Fruit fly (Drosophila melanogaster) whole organism, embryonic: ENCODE measurements around the gene Alh.

ENCODE experiments used
- Antp ChIP-seq: fragments of 200-800 bp; sonication (Bioruptor generic); optimal IDR thresholded peaks from 3 replicates; lab custom pipeline; 2016; ENCODE audit warnings: missing biosample characterization, missing genetic modification characterization
- CG10979 ChIP-seq: fragments of 200-800 bp; sonication (Bioruptor generic); optimal IDR thresholded peaks from 2 replicates; lab custom pipeline; 2018; ENCODE audit warnings: missing biosample characterization, mild to moderate bottlenecking, missing genetic modification characterization, moderate library complexity
- CG11696 ChIP-seq: fragments of 200-800 bp; sonication (Bioruptor generic); IDR thresholded peaks from 2 replicates; pipeline ENCODE4 v1.3.6; 2022; ENCODE audit warnings: missing biosample characterization, missing genetic modification characterization
- CG12071 ChIP-seq: fragments of 200-800 bp; sonication (Bioruptor generic); optimal IDR thresholded peaks from 3 replicates; lab custom pipeline; 2018; ENCODE audit warnings: missing biosample characterization, mild to moderate bottlenecking, missing genetic modification characterization
- CG12155 ChIP-seq: fragments of 200-800 bp; sonication (Bioruptor generic); optimal IDR thresholded peaks from 3 replicates; lab custom pipeline; 2016; ENCODE audit warnings: missing biosample characterization, missing genetic modification characterization
- CG12744 ChIP-seq: fragments of 200-800 bp; sonication (Bioruptor generic); optimal IDR thresholded peaks from 2 replicates; lab custom pipeline; 2016; ENCODE audit warnings: missing biosample characterization, missing genetic modification characterization
- CG13624 ChIP-seq: fragments of 200-800 bp; sonication (Bioruptor generic); optimal IDR thresholded peaks from 2 replicates; lab custom pipeline; 2016; ENCODE audit warnings: missing biosample characterization, missing genetic modification characterization
- CG14860 ChIP-seq: fragments of 200-800 bp; sonication (Bioruptor generic); IDR thresholded peaks from 3 replicates; pipeline ENCODE4 v1.3.6; 2022; ENCODE audit warnings: missing biosample characterization, missing genetic modification characterization; ENCODE audit not compliant: partially characterized antibody
- CG16815 ChIP-seq: fragments of 200-800 bp; sonication (Bioruptor generic); optimal IDR thresholded peaks from 3 replicates; lab custom pipeline; 2017; ENCODE audit warnings: missing biosample characterization, mild to moderate bottlenecking, missing genetic modification characterization
- CG17328 ChIP-seq: fragments of 200-800 bp; sonication (Bioruptor generic); IDR thresholded peaks from 2 replicates; pipeline ENCODE4 v1.3.6; 2022; ENCODE audit warnings: missing biosample characterization, missing genetic modification characterization
- CG2199 ChIP-seq: fragments of 200-800 bp; sonication (Bioruptor generic); IDR thresholded peaks from 3 replicates; pipeline ENCODE4 v1.3.6; 2022; ENCODE audit warnings: missing biosample characterization, missing genetic modification characterization
- CG4617 ChIP-seq: fragments of 200-800 bp; sonication (Bioruptor generic); optimal IDR thresholded peaks from 3 replicates; lab custom pipeline; 2016; ENCODE audit warnings: missing biosample characterization, missing genetic modification characterization, borderline replicate concordance
- CG6813 ChIP-seq: fragments of 200-800 bp; sonication (Bioruptor generic); optimal IDR thresholded peaks from 2 replicates; lab custom pipeline; 2017; ENCODE audit warnings: missing biosample characterization, missing genetic modification characterization, mild to moderate bottlenecking, moderate library complexity, missing genetic modification reagents
- CG7556 ChIP-seq: fragments of 200-800 bp; sonication (Bioruptor generic); optimal IDR thresholded peaks from 2 replicates; lab custom pipeline; 2017; ENCODE audit warnings: missing biosample characterization, mild to moderate bottlenecking, missing genetic modification characterization
- CG9727 ChIP-seq: fragments of 200-800 bp; sonication (Bioruptor generic); optimal IDR thresholded peaks from 3 replicates; lab custom pipeline; 2017; ENCODE audit warnings: missing biosample characterization, mild to moderate bottlenecking, missing genetic modification characterization
- Deaf1 ChIP-seq: fragments of 200-800 bp; optimal IDR thresholded peaks from 3 replicates; lab custom pipeline; 2019; ENCODE audit warnings: missing biosample characterization, mild to moderate bottlenecking, missing genetic modification characterization, moderate library complexity
- Dip3 ChIP-seq: fragments of 200-800 bp; sonication (Bioruptor generic); optimal IDR thresholded peaks from 3 replicates; lab custom pipeline; 2016; ENCODE audit warnings: missing biosample characterization, missing genetic modification characterization
- Elba2 ChIP-seq: fragments of 200-800 bp; sonication (Bioruptor generic); optimal IDR thresholded peaks from 3 replicates; lab custom pipeline; 2016; ENCODE audit warnings: missing biosample characterization, missing genetic modification characterization
- Ets65A ChIP-seq: fragments of 200-800 bp; sonication (Bioruptor generic); peaks from one replicate; lab custom pipeline; 2016; ENCODE audit warnings: missing biosample characterization, missing genetic modification characterization
- Ets97D ChIP-seq: fragments of 200-800 bp; sonication (Bioruptor generic); optimal IDR thresholded peaks from 3 replicates; lab custom pipeline; 2016; ENCODE audit warnings: missing biosample characterization, missing genetic modification characterization
- HmgZ ChIP-seq: fragments of 200-800 bp; sonication (Bioruptor generic); optimal IDR thresholded peaks from 2 replicates; lab custom pipeline; 2018; ENCODE audit warnings: missing biosample characterization, mild to moderate bottlenecking, missing genetic modification characterization
- Hr51 ChIP-seq, 2 experiments: fragments of 200-800 bp; sonication (Bioruptor generic); optimal IDR thresholded peaks; 2 replicates in 1 of 2; 3 replicates in 1 of 2; lab custom pipeline; 2016 to 2018; ENCODE audit warnings: missing biosample characterization in 2 of 2, missing genetic modification characterization in 2 of 2, mild to moderate bottlenecking in 1 of 2, moderate library complexity in 1 of 2
- NK7.1 ChIP-seq: fragments of 200-800 bp; sonication (Bioruptor generic); optimal IDR thresholded peaks from 3 replicates; lab custom pipeline; 2016; ENCODE audit warnings: missing biosample characterization, missing genetic modification characterization
- Neu2 ChIP-seq: fragments of 200-800 bp; sonication (Bioruptor generic); optimal IDR thresholded peaks from 3 replicates; lab custom pipeline; 2016; ENCODE audit warnings: missing biosample characterization, missing genetic modification characterization, borderline replicate concordance
- Oli ChIP-seq: fragments of 200-800 bp; sonication (Bioruptor generic); optimal IDR thresholded peaks from 2 replicates; lab custom pipeline; 2018; ENCODE audit warnings: missing biosample characterization, mild to moderate bottlenecking, missing genetic modification characterization, moderate library complexity
- Optix ChIP-seq: fragments of 200-800 bp; sonication (Bioruptor generic); IDR thresholded peaks from 3 replicates; pipeline ENCODE4 v1.3.6; 2022; ENCODE audit warnings: missing biosample characterization, missing genetic modification characterization
- Poxn ChIP-seq: fragments of 200-800 bp; sonication (Bioruptor generic); IDR thresholded peaks from 2 replicates; pipeline ENCODE4 v1.3.6; 2022; ENCODE audit warnings: missing biosample characterization, missing genetic modification characterization
- Sox100B ChIP-seq: fragments of 200-800 bp; sonication (Bioruptor generic); optimal IDR thresholded peaks from 3 replicates; lab custom pipeline; 2018; ENCODE audit warnings: missing biosample characterization, mild to moderate bottlenecking, missing genetic modification characterization
- Sry-β ChIP-seq: fragments of 200-800 bp; sonication (Bioruptor generic); optimal IDR thresholded peaks from 2 replicates; lab custom pipeline; 2018; ENCODE audit warnings: missing biosample characterization, mild to moderate bottlenecking, missing genetic modification characterization, moderate library complexity
- Trl ChIP-seq, 3 experiments: fragments of >200 bp in 2 of 3; fragments of 200-800 bp in 1 of 3; sonication (Bioruptor generic) in 1 of 3; optimal IDR thresholded peaks; 2 replicates in 1 of 3; 3 replicates in 2 of 3; lab custom pipeline; 2016 to 2017; ENCODE audit warnings: missing biosample characterization in 1 of 3, missing genetic modification characterization in 1 of 3
- Usf ChIP-seq: fragments of 200-800 bp; sonication (Bioruptor generic); optimal IDR thresholded peaks from 2 replicates; lab custom pipeline; 2017; ENCODE audit warnings: missing genotype, missing biosample characterization, missing genetic modification characterization
- Vsx1 ChIP-seq: fragments of 200-800 bp; sonication (Bioruptor generic); optimal IDR thresholded peaks from 2 replicates; lab custom pipeline; 2017; ENCODE audit warnings: missing biosample characterization, mild to moderate bottlenecking, missing genetic modification characterization, missing genetic modification reagents
- al ChIP-seq: fragments of 200-800 bp; sonication (Bioruptor generic); IDR thresholded peaks from 2 replicates; pipeline ENCODE4 v1.3.6; 2022; ENCODE audit warnings: missing biosample characterization, missing genetic modification characterization
- corto ChIP-seq: fragments of 200-800 bp; sonication (Bioruptor generic); optimal IDR thresholded peaks from 2 replicates; lab custom pipeline; 2016; ENCODE audit warnings: missing biosample characterization, mild to moderate bottlenecking, missing genetic modification characterization, moderate library complexity
- dimm ChIP-seq: fragments of 200-800 bp; sonication (Bioruptor generic); IDR thresholded peaks from 2 replicates; pipeline ENCODE4 v1.3.6; 2022; ENCODE audit warnings: missing biosample characterization, missing genetic modification characterization
- exex ChIP-seq: fragments of 200-800 bp; sonication (Bioruptor generic); optimal IDR thresholded peaks from 4 replicates; lab custom pipeline; 2018; ENCODE audit warnings: missing biosample characterization, mild to moderate bottlenecking, missing genetic modification characterization, moderate library complexity
- fd64A ChIP-seq: fragments of 200-800 bp; sonication (Bioruptor generic); optimal IDR thresholded peaks from 3 replicates; lab custom pipeline; 2018; ENCODE audit warnings: missing biosample characterization, mild to moderate bottlenecking, missing genetic modification characterization
- fd96Cb ChIP-seq: fragments of 200-800 bp; sonication (Bioruptor generic); optimal IDR thresholded peaks from 2 replicates; lab custom pipeline; 2018; ENCODE audit warnings: missing biosample characterization, mild to moderate bottlenecking, missing genetic modification characterization, moderate library complexity
- grn ChIP-seq: fragments of 200-800 bp; sonication (Bioruptor generic); optimal IDR thresholded peaks from 3 replicates; lab custom pipeline; 2017; ENCODE audit warnings: missing biosample characterization, missing genetic modification characterization
- gsb ChIP-seq: fragments of 200-800 bp; sonication (Bioruptor generic); IDR thresholded peaks from 2 replicates; pipeline ENCODE4 v1.3.6; 2022; ENCODE audit warnings: missing biosample characterization, missing genetic modification characterization
- hth ChIP-seq: fragments of >200 bp; optimal IDR thresholded peaks from 2 replicates; lab custom pipeline; 2017; ENCODE audit warnings: inconsistent platforms
- maf-S ChIP-seq: fragments of 200-800 bp; sonication (Bioruptor generic); optimal IDR thresholded peaks from 2 replicates; lab custom pipeline; 2016; ENCODE audit warnings: missing biosample characterization, missing genetic modification characterization
- mam ChIP-seq: fragments of 200-800 bp; sonication (Bioruptor generic); optimal IDR thresholded peaks from 3 replicates; lab custom pipeline; 2016; ENCODE audit warnings: missing biosample characterization, missing genetic modification characterization
- onecut ChIP-seq: fragments of 200-800 bp; sonication (Bioruptor generic); IDR thresholded peaks from 2 replicates; pipeline ENCODE4 v1.3.6; 2022; ENCODE audit warnings: missing biosample characterization, missing genetic modification characterization
- p53 ChIP-seq: fragments of 200-800 bp; sonication (Bioruptor generic); optimal IDR thresholded peaks from 2 replicates; lab custom pipeline; 2016; ENCODE audit warnings: missing biosample characterization, missing genetic modification characterization
- peb ChIP-seq: fragments of 200-800 bp; sonication (Bioruptor generic); IDR thresholded peaks from 2 replicates; pipeline ENCODE4 v1.3.6; 2022; ENCODE audit warnings: missing biosample characterization, missing genetic modification characterization
- sens-2 ChIP-seq: fragments of 200-800 bp; sonication (Bioruptor generic); IDR thresholded peaks from 2 replicates; pipeline ENCODE4 v1.3.6; 2022; ENCODE audit warnings: missing biosample characterization, missing genetic modification characterization
- sna ChIP-seq: fragments of 200-800 bp; sonication (Bioruptor generic); IDR thresholded peaks from 2 replicates; pipeline ENCODE4 v1.3.6; 2022; ENCODE audit warnings: missing biosample characterization, missing genetic modification characterization; ENCODE audit not compliant: partially characterized antibody
- ssp ChIP-seq: fragments of 200-800 bp; sonication (Bioruptor generic); IDR thresholded peaks from 2 replicates; pipeline ENCODE4 v1.3.6; 2022; ENCODE audit warnings: missing biosample characterization, missing genetic modification characterization
- tio ChIP-seq: fragments of 200-800 bp; sonication (Bioruptor generic); optimal IDR thresholded peaks from 2 replicates; lab custom pipeline; 2017; ENCODE audit warnings: missing biosample characterization, missing genetic modification characterization, inconsistent platforms
- zen2 ChIP-seq: fragments of 200-800 bp; sonication (Bioruptor generic); IDR thresholded peaks from 3 replicates; pipeline ENCODE4 v1.3.6; 2022; ENCODE audit warnings: missing biosample characterization, missing genetic modification characterization; ENCODE audit not compliant: partially characterized antibody

Alh gene

DNA sequence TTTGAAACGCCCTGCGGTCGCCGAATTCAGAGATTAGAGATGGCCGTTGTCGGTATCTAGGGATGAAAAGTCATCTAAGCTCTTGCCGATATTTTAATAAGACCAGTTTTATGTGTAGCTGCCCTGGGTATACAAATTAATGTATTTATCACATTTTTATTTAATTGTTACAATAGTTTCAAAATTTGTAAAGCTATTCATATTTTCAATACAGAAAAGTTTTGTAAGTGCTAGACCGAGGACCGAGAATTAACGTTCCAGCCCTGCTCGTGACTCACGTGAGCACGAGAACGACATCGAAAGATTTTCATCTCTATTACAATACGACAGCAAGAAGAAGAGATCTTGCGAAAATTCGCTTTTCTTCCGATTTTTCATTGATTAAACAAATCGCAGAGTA lies 56.9 kb downstream of the Alh start, which contains the start of the genes CG1105 and CG1965 (continued):
- TF ChIP-seq Antp (GFP tag; lab: Kevin White, UChicago) (peak; percentile 91), maf-S (GFP tag; lab: Kevin White, UChicago) (peak; percentile 92), NK7.1 (peak; percentile 77), Sry-β (GFP tag; lab: Kevin White, UChicago) (peak; percentile 58), CG12071 (no peak), Hr51 (GFP tag; optimal IDR thresholded peaks at IDR 0.05; lab: Kevin White, UChicago) (peak; percentile 94 to 96), Ets65A (GFP tag; lab: Kevin White, UChicago) (peak; percentile 99), exex (tag; lab: Kevin White, UChicago) (no peak), sna (GFP tag; lab: Robert Waterston, UW) (peak; percentile 100), CG7556 (GFP tag; lab: Kevin White, UChicago) (peak; percentile 85), Trl (optimal IDR thresholded peaks at IDR 0.05; lab: Kevin White, UChicago) (no peak), Trl (GFP tag; optimal IDR thresholded peaks at IDR 0.05; lab: Kevin White, UChicago) (peak; percentile 95), Oli (tag; lab: Kevin White, UChicago) (peak; percentile 80), Sox100B (GFP tag; lab: Kevin White, UChicago) (no peak), Deaf1 (peak; percentile 75), Poxn (GFP tag; lab: Robert Waterston, UW) (peak; percentile 81), CG2199 (GFP tag; lab: Robert Waterston, UW) (peak; percentile 97), CG12744 (GFP tag; lab: Kevin White, UChicago) (peak; percentile 90), Optix (peak; percentile 89), hth (lab: Kevin White, UChicago) (no peak), Elba2 (peak; percentile 87), CG4617 (GFP tag; lab: Kevin White, UChicago) (peak; percentile 97), peb (GFP tag; lab: Robert Waterston, UW) (peak; percentile 90), corto (GFP tag; lab: Kevin White, UChicago) (no peak), Neu2 (GFP tag; lab: Kevin White, UChicago) (peak; percentile 76), CG9727 (GFP tag; lab: Kevin White, UChicago) (peak; percentile 94), CG16815 (GFP tag; lab: Kevin White, UChicago) (peak; percentile 91), onecut (GFP tag; lab: Robert Waterston, UW) (peak; percentile 82), Usf (peak; percentile 87), fd64A (peak; percentile 18), p53 (GFP tag; lab: Kevin White, UChicago) (peak; percentile 82), CG14860 (GFP tag; lab: Robert Waterston, UW) (peak; percentile 99), dimm (GFP tag; lab: Robert Waterston, UW) (peak; percentile 73), Ets97D (GFP tag; lab: Kevin White, UChicago) (peak; percentile 93), gsb (peak; percentile 83), sens-2 (GFP tag; lab: Robert Waterston, UW) (peak; percentile 79), Vsx1 (peak; percentile 78), CG17328 (GFP tag; lab: Robert Waterston, UW) (peak; percentile 91), mam (GFP tag; lab: Kevin White, UChicago) (peak; percentile 97), HmgZ (tag; lab: Kevin White, UChicago) (peak; percentile 96), al (GFP tag; lab: Robert Waterston, UW) (peak; percentile 92), CG11696 (GFP tag; lab: Robert Waterston, UW) (no peak), CG6813 (GFP tag; lab: Kevin White, UChicago) (peak; percentile 53), CG13624 (GFP tag; lab: Kevin White, UChicago) (peak; percentile 94), fd96Cb (tag; lab: Kevin White, UChicago) (peak; percentile 92), ssp (GFP tag; lab: Robert Waterston, UW) (peak; percentile 88), CG12155 (peak; percentile 94), CG10979 (tag; lab: Kevin White, UChicago) (peak; percentile 89), grn (GFP tag; lab: Kevin White, UChicago) (peak; percentile 62), tio (GFP tag; lab: Kevin White, UChicago) (peak; percentile 90), Dip3 (peak; percentile 94), zen2 (peak; percentile 93)
